Fruit fly (Drosophila melanogaster): ENCODE measurements around the gene mura.

Gene mura

dm6 chr3R:9577382-9578137 is 26.0 kb upstream of the mura start, which contains the start of the genes Kap-alpha3 and Son (continued):
- TF ChIP-seq CG4424 (GFP tag; optimal IDR thresholded peaks at IDR 0.05) = peak; percentile 93
- TF ChIP-seq CG14965 (GFP tag; optimal IDR thresholded peaks at IDR 0.05; ENCODE audit: borderline replicate concordance) = peak; percentile 62
- TF ChIP-seq tna (GFP tag; IDR thresholded peaks at IDR 0.05; ENCODE audit: partially characterized antibody) = no peak; the same call in 1 of the 2 replicates
- TF ChIP-seq Fer2 (tag; optimal IDR thresholded peaks at IDR 0.05) = peak; percentile 92
- peak; percentile 74 for TF ChIP-seq fd96Cb (tag; optimal IDR thresholded peaks at IDR 0.05)
- TF ChIP-seq CG13287 (GFP tag; IDR thresholded peaks at IDR 0.05; ENCODE audit: partially characterized antibody) = peak; percentile 89
- TF ChIP-seq Xbp1 (GFP tag; optimal IDR thresholded peaks at IDR 0.05) = peak; percentile 93
- no peak for TF ChIP-seq usp (GFP tag; optimal IDR thresholded peaks at IDR 0.05)
- TF ChIP-seq Sry-δ (GFP tag; optimal IDR thresholded peaks at IDR 0.05) = peak; percentile 98
- TF ChIP-seq NC2β (GFP tag; optimal IDR thresholded peaks at IDR 0.05) = peak; percentile 97
- peak; percentile 89 for TF ChIP-seq CG7839 (tag; optimal IDR thresholded peaks at IDR 0.05)
- TF ChIP-seq gem (tag; optimal IDR thresholded peaks at IDR 0.05) = peak; percentile 88
- peak; percentile 80; the same call in 2 of the 3 replicates for TF ChIP-seq C15 (GFP tag; IDR thresholded peaks at IDR 0.05)
- peak; percentile 95 for TF ChIP-seq nmo (GFP tag; optimal IDR thresholded peaks at IDR 0.05)
- TF ChIP-seq Six4 (GFP tag; optimal IDR thresholded peaks at IDR 0.05) = peak; percentile 76
- TF ChIP-seq lola (GFP tag; optimal IDR thresholded peaks at IDR 0.05) = peak in 1 of 3 experiments; percentile 87
- peak; percentile 96 for TF ChIP-seq bcd (GFP tag; optimal IDR thresholded peaks at IDR 0.05)
- peak; percentile 90 for TF ChIP-seq CG10147 (GFP tag; optimal IDR thresholded peaks at IDR 0.05)
- TF ChIP-seq Mad (GFP tag; optimal IDR thresholded peaks at IDR 0.05) = peak; percentile 96
- TF ChIP-seq Hr78 (GFP tag; optimal IDR thresholded peaks at IDR 0.05) = peak in 1 of 2 experiments; percentile 54
- TF ChIP-seq Lim3 (GFP tag; IDR thresholded peaks at IDR 0.05) = 0 out of 2 replicates have a peak, but pooled peaks have one; percentile 11
- TF ChIP-seq CG2199 (GFP tag; IDR thresholded peaks at IDR 0.05) = peak; percentile 79; the same call in 2 of the 3 replicates
- TF ChIP-seq trh (GFP tag; optimal IDR thresholded peaks at IDR 0.05) = peak; percentile 88
- TF ChIP-seq seq (GFP tag; IDR thresholded peaks at IDR 0.05) = peak; percentile 81
- peak; percentile 96 for TF ChIP-seq shn (GFP tag; optimal IDR thresholded peaks at IDR 0.05)
- TF ChIP-seq CG7786 (GFP tag; optimal IDR thresholded peaks at IDR 0.05) = peak; percentile 90
- peak; percentile 84 for TF ChIP-seq HmgD (GFP tag; optimal IDR thresholded peaks at IDR 0.05)
- TF ChIP-seq amos (GFP tag; IDR thresholded peaks at IDR 0.05; ENCODE audit: partially characterized antibody) = peak; percentile 80
- TF ChIP-seq CG30431 (GFP tag; optimal IDR thresholded peaks at IDR 0.05) = peak; percentile 90
- peak; percentile 88 for TF ChIP-seq ttk (GFP tag; IDR thresholded peaks at IDR 0.05)
- peak; percentile 64 for TF ChIP-seq bbx (GFP tag; IDR thresholded peaks at IDR 0.05; ENCODE audit: partially characterized antibody)
- TF ChIP-seq CG4328 (GFP tag; optimal IDR thresholded peaks at IDR 0.05) = peak; percentile 97
- TF ChIP-seq CG17612 (GFP tag; IDR thresholded peaks at IDR 0.05) = peak; percentile 66
- TF ChIP-seq Oli (tag; optimal IDR thresholded peaks at IDR 0.05) = peak; percentile 84
- TF ChIP-seq CG3838 (GFP tag; optimal IDR thresholded peaks at IDR 0.05) = peak; percentile 83
- peak; percentile 86 for TF ChIP-seq fd64A (GFP tag; optimal IDR thresholded peaks at IDR 0.05)
- TF ChIP-seq lilli (GFP tag; optimal IDR thresholded peaks at IDR 0.05) = peak; percentile 94
- TF ChIP-seq lmd (GFP tag; IDR thresholded peaks at IDR 0.05) = peak; percentile 88
- TF ChIP-seq CG12071 (GFP tag; optimal IDR thresholded peaks at IDR 0.05) = peak; percentile 91
- peak; percentile 77; the same call in 2 of the 3 replicates for TF ChIP-seq jigr1 (GFP tag; IDR thresholded peaks at IDR 0.05)
- TF ChIP-seq hbn (GFP tag; IDR thresholded peaks at IDR 0.05; ENCODE audit: partially characterized antibody) = peak; percentile 85
- peak; percentile 82 for TF ChIP-seq gt (GFP tag; IDR thresholded peaks at IDR 0.05)
- peak; percentile 83 for TF ChIP-seq CG6689 (GFP tag; IDR thresholded peaks at IDR 0.05)
- peak; percentile 57 for TF ChIP-seq CG15073 (GFP tag; optimal IDR thresholded peaks at IDR 0.05)
- peak; percentile 84 for TF ChIP-seq ssp (GFP tag; IDR thresholded peaks at IDR 0.05)
- peak; percentile 85 for TF ChIP-seq CG1792 (GFP tag; optimal IDR thresholded peaks at IDR 0.05)
- peak; percentile 90 for TF ChIP-seq ash1 (GFP tag; optimal IDR thresholded peaks at IDR 0.05)
- TF ChIP-seq CG12744 (GFP tag; optimal IDR thresholded peaks at IDR 0.05) = peak; percentile 91
